Fruit fly (Drosophila melanogaster): Measurements from ENCODE around the gene hng2.

DNA sequence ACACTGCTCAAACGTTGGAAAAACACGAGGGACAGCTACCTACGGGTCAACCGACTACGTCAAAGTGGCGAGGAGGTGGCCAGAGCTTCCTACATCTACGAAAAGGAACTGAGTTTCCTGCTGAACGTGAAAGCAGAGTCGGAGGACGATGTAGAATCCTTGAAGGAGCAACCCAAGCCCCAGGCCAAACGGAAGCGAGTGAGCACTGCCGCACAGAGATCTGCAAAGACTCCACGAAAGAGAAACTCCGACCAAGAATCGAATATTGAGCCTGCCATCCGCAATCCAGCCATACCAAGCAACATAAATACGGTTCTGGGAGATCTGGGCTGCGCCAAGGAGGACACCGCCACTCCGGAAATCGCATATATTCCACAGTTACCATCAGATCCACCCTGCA, 516 bp downstream of the hng2 start:
- TF ChIP-seq h (optimal IDR thresholded peaks at IDR 0.05) (no peak), psq (optimal IDR thresholded peaks at IDR 0.05) (no peak), Sin3A (optimal IDR thresholded peaks at IDR 0.05) (no peak), ttk (optimal IDR thresholded peaks at IDR 0.05) (no peak), Myc (optimal IDR thresholded peaks at IDR 0.05) (no peak), insv (optimal IDR thresholded peaks at IDR 0.05) (no peak)

All from Kc167 (cell line).